Worm (Caenorhabditis elegans): ENCODE measurements around the gene cnc-4.

DNA sequence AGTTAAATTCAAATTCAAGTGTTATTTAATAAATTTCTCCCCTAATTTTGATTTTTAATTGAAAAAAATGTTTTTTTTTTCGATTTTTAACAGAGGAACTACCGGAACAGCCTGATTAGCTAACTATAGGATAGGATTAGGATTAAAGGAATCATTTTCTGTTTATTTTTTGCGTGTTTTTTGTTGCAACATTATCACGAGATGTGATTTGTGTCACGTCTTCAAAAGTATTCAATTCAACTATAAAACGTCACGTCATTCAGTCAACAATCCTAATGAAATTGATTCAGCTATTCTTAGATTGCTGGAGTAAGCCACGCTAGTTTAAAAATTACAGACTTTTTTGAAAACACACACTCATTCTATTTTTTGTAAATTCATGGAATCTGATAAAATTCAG lies 36.3 kb upstream of the cnc-4 start:
- TF ChIP-seq unc-39 (tag; optimal IDR thresholded peaks at IDR 0.05) = no peak
- no peak for TF ChIP-seq elt-1 (tag; optimal IDR thresholded peaks at IDR 0.05)
- no peak for TF ChIP-seq blmp-1 (tag; optimal IDR thresholded peaks at IDR 0.05; ENCODE audit: insufficient read depth)
- TF ChIP-seq nhr-25 (tag; optimal IDR thresholded peaks at IDR 0.05) = no peak
- no peak for TF ChIP-seq nhr-12 (tag; optimal IDR thresholded peaks at IDR 0.05)
- no peak for TF ChIP-seq skn-1 (tag; optimal IDR thresholded peaks at IDR 0.05)
- no peak for TF ChIP-seq egl-27 (tag; optimal IDR thresholded peaks at IDR 0.05)
- no peak for TF ChIP-seq nhr-21 (tag; optimal IDR thresholded peaks at IDR 0.05)
- no peak for TF ChIP-seq mdl-1 (tag; optimal IDR thresholded peaks at IDR 0.05)
- no peak for TF ChIP-seq nhr-11 (tag; optimal IDR thresholded peaks at IDR 0.05)

Data from whole organism, L2 larva.